Worm (Caenorhabditis elegans) whole organism, midembryonic: ENCODE results near the gene clec-170.

Experiments used
- T22C8.4 ChIP-seq: fragments of 200-800 bp; sonication (Bioruptor generic); IDR thresholded peaks from 2 replicates; pipeline ENCODE4 v1.3.6; 2022; ENCODE audit warnings: missing genetic modification characterization, missing compliant biosample characterization
- cog-1 ChIP-seq: sonication (generic microtip); optimal IDR thresholded peaks from 2 replicates; lab custom pipeline; 2016; ENCODE audit warnings: missing genetic modification characterization, missing compliant biosample characterization
- flt-1 ChIP-seq: fragments of 200-800 bp; sonication (Bioruptor generic); IDR thresholded peaks from 2 replicates; pipeline ENCODE4 v1.3.6; 2022; ENCODE audit warnings: missing genetic modification characterization, missing compliant biosample characterization
- klf-2 ChIP-seq: fragments of 200-800 bp; sonication (Bioruptor generic); conservative IDR thresholded peaks from 2 replicates; pipeline ENCODE4 v1.3.6; 2022; ENCODE audit warnings: missing genetic modification reagents, missing genetic modification characterization, missing compliant biosample characterization
- med-1 ChIP-seq: sonication (generic microtip); optimal IDR thresholded peaks from 2 replicates; lab custom pipeline; 2017; ENCODE audit warnings: missing genetic modification characterization, mild to moderate bottlenecking, missing compliant biosample characterization, antibody characterized with exemption, missing genetic modification reagents; ENCODE audit not compliant: insufficient read depth
- ref-1 ChIP-seq: fragments of 200-800 bp; sonication (Bioruptor generic); conservative IDR thresholded peaks from 2 replicates; pipeline ENCODE4 v1.3.6; 2022; ENCODE audit warnings: missing genetic modification reagents, missing genetic modification characterization, missing compliant biosample characterization
- tab-1 ChIP-seq: fragments of 200-800 bp; sonication (Bioruptor generic); IDR thresholded peaks from 2 replicates; pipeline ENCODE4 v1.3.6; 2022; ENCODE audit warnings: missing genetic modification characterization, missing compliant biosample characterization
- ztf-23 ChIP-seq: fragments of 200-800 bp; sonication (Bioruptor generic); IDR thresholded peaks from 2 replicates; pipeline ENCODE4 v1.3.6; 2022; ENCODE audit warnings: missing genetic modification reagents, missing genetic modification characterization, missing compliant biosample characterization
- ztf-29 ChIP-seq: fragments of 200-800 bp; sonication (Bioruptor generic); IDR thresholded peaks from 2 replicates; pipeline ENCODE4 v1.3.6; 2022; ENCODE audit warnings: missing genetic modification reagents, missing genetic modification characterization, missing compliant biosample characterization

- TF ChIP-seq ztf-29: no peak
- TF ChIP-seq ztf-23 (GFP tag; lab: Robert Waterston, UW): no peak
- no peak for TF ChIP-seq ref-1 (GFP tag; lab: Robert Waterston, UW)
- TF ChIP-seq klf-2 (GFP tag; lab: Robert Waterston, UW): no peak
- no peak for TF ChIP-seq cog-1 (tag; lab: Kevin White, UChicago)
- no peak for TF ChIP-seq flt-1
- TF ChIP-seq tab-1 (GFP tag; lab: Robert Waterston, UW): no peak
- TF ChIP-seq T22C8.4: no peak
- no peak for TF ChIP-seq med-1 (GFP tag; lab: Kevin White, UChicago)
Observed at ce11 chrIV:1228675-1229130, 38.0 kb upstream of the clec-170 start, which contains the start of gene W09G12.7.
